Worm (Caenorhabditis elegans) whole organism, early embryonic: Measurements from ENCODE around the gene unc-22.

Experiments
- B0310.2 ChIP-seq: sonication (generic microtip); optimal IDR thresholded peaks from 2 replicates; lab custom pipeline; 2016; ENCODE audit warnings: mild to moderate bottlenecking, missing genetic modification characterization, missing compliant biosample characterization
- F13C5.2 ChIP-seq: sonication (generic microtip); optimal IDR thresholded peaks from 2 replicates; lab custom pipeline; 2017; ENCODE audit warnings: mild to moderate bottlenecking, missing genetic modification characterization, inconsistent platforms, missing compliant biosample characterization
- aly-1 ChIP-seq: sonication (generic microtip); optimal IDR thresholded peaks from 2 replicates; lab custom pipeline; 2016; ENCODE audit warnings: missing genetic modification characterization, missing compliant biosample characterization
- ama-1 ChIP-seq: fragments of 150-350 bp; optimal IDR thresholded peaks from 2 replicates; lab custom pipeline; 2014
- ceh-13 ChIP-seq: fragments of 200-800 bp; sonication (Bioruptor generic); optimal IDR thresholded peaks from 2 replicates; lab custom pipeline; 2018; ENCODE audit warnings: mild to moderate bottlenecking, missing genetic modification characterization, missing compliant biosample characterization
- ceh-36 ChIP-seq: sonication (generic microtip); optimal IDR thresholded peaks from 2 replicates; lab custom pipeline; 2016; ENCODE audit warnings: missing genetic modification characterization, inconsistent platforms, missing compliant biosample characterization
- ets-7 ChIP-seq: sonication (generic microtip); optimal IDR thresholded peaks from 2 replicates; lab custom pipeline; 2016; ENCODE audit warnings: missing genotype, missing genetic modification characterization, missing compliant biosample characterization
- flt-1 ChIP-seq: fragments of 200-800 bp; sonication (Bioruptor generic); IDR thresholded peaks from 2 replicates; pipeline ENCODE4 v1.3.6; 2022; ENCODE audit warnings: missing genetic modification characterization, missing compliant biosample characterization
- hmbx-1 ChIP-seq: sonication (generic microtip); optimal IDR thresholded peaks from 2 replicates; lab custom pipeline; 2016; ENCODE audit warnings: mild to moderate bottlenecking, missing genetic modification characterization, missing compliant biosample characterization
- hmg-4 ChIP-seq: fragments of 200-800 bp; sonication (Bioruptor generic); optimal IDR thresholded peaks from 2 replicates; lab custom pipeline; 2018; ENCODE audit warnings: mild to moderate bottlenecking, missing genetic modification characterization, missing compliant biosample characterization
- hnd-1 ChIP-seq: sonication (generic microtip); optimal IDR thresholded peaks from 2 replicates; lab custom pipeline; 2016; ENCODE audit warnings: missing genetic modification characterization, missing compliant biosample characterization
- pes-1 ChIP-seq: fragments of 200-800 bp; sonication (Bioruptor generic); IDR thresholded peaks from 2 replicates; pipeline ENCODE4 v1.3.6; 2022; ENCODE audit warnings: missing genetic modification reagents, missing genetic modification characterization, missing compliant biosample characterization
- scrt-1 ChIP-seq: fragments of 200-800 bp; sonication (Bioruptor generic); IDR thresholded peaks from 2 replicates; pipeline ENCODE4 v1.3.6; 2022; ENCODE audit warnings: missing genetic modification characterization, missing compliant biosample characterization
- sea-1 ChIP-seq: fragments of 200-800 bp; sonication (Bioruptor generic); conservative IDR thresholded peaks from 2 replicates; pipeline ENCODE4 v1.3.6; 2022; ENCODE audit warnings: missing genetic modification characterization, missing compliant biosample characterization
- tbx-11 ChIP-seq: fragments of 200-800 bp; sonication (Bioruptor generic); IDR thresholded peaks from 2 replicates; pipeline ENCODE4 v1.3.6; 2022; ENCODE audit warnings: missing genetic modification characterization, missing compliant biosample characterization
- tbx-37 ChIP-seq: fragments of 200-800 bp; sonication (Bioruptor generic); conservative IDR thresholded peaks from 2 replicates; pipeline ENCODE4 v1.3.6; 2022; ENCODE audit warnings: missing genetic modification reagents, missing genetic modification characterization, missing compliant biosample characterization
- tra-4 ChIP-seq: sonication (generic microtip); optimal IDR thresholded peaks from 2 replicates; lab custom pipeline; 2017; ENCODE audit warnings: missing genetic modification characterization, missing compliant biosample characterization

Gene unc-22

ce11 chrIV:12010377-12010776 is 430 bp downstream of the unc-22 start:
- TF ChIP-seq sea-1 (GFP tag; lab: Robert Waterston, UW) (no peak), scrt-1 (0 out of 2 replicates have a peak, but pooled peaks have one; percentile 6), ama-1 (lab: Kevin White, UChicago) (no peak), hmbx-1 (tag; lab: Kevin White, UChicago) (no peak)

ce11 chrIV:12009046-12009674 is 1.6 kb downstream of the unc-22 start:
- no peak for TF ChIP-seq hmbx-1 (tag; lab: Kevin White, UChicago)
- TF ChIP-seq scrt-1: no peak
- TF ChIP-seq tbx-11 (GFP tag; lab: Robert Waterston, UW): no peak

- TF ChIP-seq hmg-4 (GFP tag; lab: Kevin White, UChicago) (no peak), ama-1 (lab: Kevin White, UChicago) (no peak), tra-4 (tag; lab: Kevin White, UChicago) (no peak)
These were observed 5.6 kb downstream of the unc-22 start for ce11 chrIV:12005090-12005770.

DNA sequence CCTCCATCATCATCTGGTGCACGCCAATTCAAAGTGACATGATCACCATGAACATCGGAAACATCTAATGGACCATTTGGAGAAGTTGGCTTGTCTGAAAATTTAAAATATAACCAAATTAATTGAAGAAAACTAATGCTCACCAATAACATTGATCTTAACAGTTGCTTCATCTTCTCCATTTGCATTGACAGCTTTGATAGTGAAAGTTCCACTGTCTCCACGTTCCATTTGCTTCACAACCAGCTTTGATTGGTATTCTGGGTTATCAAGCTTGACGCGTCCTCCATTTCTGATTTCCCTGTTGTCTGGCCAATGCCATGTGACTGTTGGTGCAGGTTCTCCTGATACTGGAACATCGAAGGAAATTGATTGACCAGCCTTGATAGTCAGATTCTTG is 24.4 kb downstream of the unc-22 start:
- no peak for TF ChIP-seq pes-1
- TF ChIP-seq aly-1 (tag; lab: Kevin White, UChicago): no peak
- no peak for TF ChIP-seq hmg-4 (GFP tag; lab: Kevin White, UChicago)
- no peak for TF ChIP-seq B0310.2 (tag; lab: Kevin White, UChicago)
- TF ChIP-seq F13C5.2: no peak
- TF ChIP-seq hmbx-1 (tag; lab: Kevin White, UChicago): no peak
- TF ChIP-seq sea-1 (GFP tag; lab: Robert Waterston, UW): no peak
- TF ChIP-seq tbx-11 (GFP tag; lab: Robert Waterston, UW): no peak
- TF ChIP-seq ets-7 (tag; lab: Kevin White, UChicago): no peak
- no peak for TF ChIP-seq ceh-36 (tag; lab: Kevin White, UChicago)
- TF ChIP-seq tra-4 (tag; lab: Kevin White, UChicago): no peak
- no peak for TF ChIP-seq hnd-1
- no peak for TF ChIP-seq scrt-1
- no peak for TF ChIP-seq ceh-13 (GFP tag; lab: Kevin White, UChicago)
- TF ChIP-seq tbx-37 (GFP tag; lab: Robert Waterston, UW): no peak

DNA sequence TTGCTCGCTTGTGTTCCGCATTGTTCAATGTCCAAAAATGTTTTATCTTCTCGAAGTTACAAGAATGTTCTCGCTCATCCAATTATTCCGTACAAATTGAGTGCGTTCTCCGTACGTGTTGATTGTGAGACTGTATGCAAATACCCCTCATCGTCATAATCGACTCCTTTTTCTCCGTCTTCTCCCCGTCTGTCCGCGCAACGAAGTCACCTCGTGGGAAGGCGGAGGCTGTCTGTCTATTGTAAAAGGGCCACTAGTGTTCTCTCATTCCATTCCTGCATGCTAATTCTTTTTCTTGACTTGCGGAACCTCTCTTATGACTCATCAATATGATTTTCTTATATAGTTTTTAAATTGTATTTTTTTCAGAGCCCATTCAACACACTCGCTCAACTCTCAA is 40.6 kb downstream of the unc-22 start, which contains the start of gene ZK829.9:
ZK829.9 (plus strand) TSS at position 364 of the 400 bp plus-strand sequence.
- TF ChIP-seq hmg-4 (GFP tag; lab: Kevin White, UChicago): no peak
- no peak for TF ChIP-seq pes-1
- no peak for TF ChIP-seq aly-1 (tag; lab: Kevin White, UChicago)
- no peak for TF ChIP-seq ama-1 (lab: Kevin White, UChicago)
- TF ChIP-seq ets-7 (tag; lab: Kevin White, UChicago): no peak

DNA sequence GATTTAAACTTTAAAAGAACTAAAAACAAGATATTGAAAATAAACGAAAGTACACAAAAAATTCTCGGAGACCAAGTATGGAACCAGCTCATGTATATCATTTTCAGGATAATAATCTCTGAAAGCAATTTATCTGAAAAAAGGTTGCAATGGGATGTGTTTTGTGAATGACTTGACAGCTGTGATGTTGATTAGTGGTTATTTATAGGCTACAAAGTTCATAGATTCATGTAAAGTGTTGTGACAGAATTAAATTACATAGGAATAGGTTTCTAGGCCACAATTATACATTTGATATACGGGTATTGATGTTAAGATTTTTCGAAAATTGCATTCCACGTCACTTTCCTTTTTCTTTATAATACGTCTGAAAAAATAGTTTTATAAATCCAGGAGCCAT is 45.5 kb downstream of the unc-22 start, which contains the start of gene srj-1:
srj-1 (minus strand) TSS at position 101 of the 400 bp plus-strand sequence.
- TF ChIP-seq ceh-13 (GFP tag; lab: Kevin White, UChicago) (no peak), tbx-11 (GFP tag; lab: Robert Waterston, UW) (no peak), hnd-1 (no peak), pes-1 (no peak), ets-7 (tag; lab: Kevin White, UChicago) (no peak), B0310.2 (tag; lab: Kevin White, UChicago) (no peak), sea-1 (GFP tag; lab: Robert Waterston, UW) (no peak), tbx-37 (GFP tag; lab: Robert Waterston, UW) (no peak), F13C5.2 (no peak), flt-1 (GFP tag; lab: Robert Waterston, UW) (no peak), tra-4 (tag; lab: Kevin White, UChicago) (no peak), hmg-4 (GFP tag; lab: Kevin White, UChicago) (no peak), ceh-36 (tag; lab: Kevin White, UChicago) (no peak), aly-1 (tag; lab: Kevin White, UChicago) (no peak), scrt-1 (no peak), ama-1 (lab: Kevin White, UChicago) (no peak), hmbx-1 (tag; lab: Kevin White, UChicago) (no peak)

DNA sequence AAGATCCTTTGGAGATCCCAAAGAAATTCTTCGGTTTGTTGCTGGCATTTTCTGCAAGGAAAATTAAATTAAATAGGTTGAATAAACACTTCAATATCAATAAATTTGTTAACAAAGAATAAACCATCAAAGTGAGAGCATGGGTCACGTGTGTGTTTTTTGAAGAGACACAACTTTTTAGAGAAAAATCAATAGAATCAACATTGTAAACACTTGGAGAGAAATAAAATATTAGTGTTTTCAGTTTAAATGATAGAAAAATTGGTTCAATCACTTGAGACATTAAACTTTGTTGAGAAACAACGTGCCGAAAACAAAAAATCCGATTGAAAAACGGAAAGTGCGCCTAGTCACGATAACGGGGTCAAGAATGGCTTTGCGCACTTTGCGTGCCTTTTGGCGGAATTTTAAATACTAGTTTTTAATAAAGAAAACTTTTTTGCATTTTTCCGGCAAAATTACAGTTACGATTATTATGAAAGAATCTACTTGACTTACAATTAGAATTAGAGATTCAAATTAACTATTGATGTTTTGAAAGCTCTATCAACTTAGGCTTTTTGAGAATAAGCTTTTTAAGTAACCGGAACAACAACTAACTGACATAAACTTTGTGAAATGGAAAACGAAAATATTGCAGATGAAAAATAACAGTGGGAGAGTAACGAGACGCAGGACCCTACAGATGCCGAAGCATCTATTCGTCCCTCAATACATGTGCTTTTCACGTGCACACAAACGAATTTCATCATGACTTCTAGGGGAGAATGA is 49.1 kb downstream of the unc-22 start, which contains the start of gene ZK829.7:
ZK829.7 (minus strand) TSS at position 51 of the 771 bp plus-strand sequence.
- TF ChIP-seq hnd-1: no peak
- TF ChIP-seq tra-4 (tag; lab: Kevin White, UChicago): no peak
- TF ChIP-seq pes-1: no peak
- peak; percentile 42; the same call in 1 of the 2 replicates for TF ChIP-seq flt-1 (GFP tag; lab: Robert Waterston, UW)
- TF ChIP-seq tbx-37 (GFP tag; lab: Robert Waterston, UW): no peak
- TF ChIP-seq aly-1 (tag; lab: Kevin White, UChicago): no peak
